In genomic region chrX:6724904-6725505, dm6 we compare ENCODE assay signal across 4 fruit fly cellular contexts.
TF ChIP-seq lines count a peak whose summit lies in the region.

No protein-coding gene starts in this region.

- TF ChIP-seq CTCF in whole organism, embryonic (GFP tag; optimal IDR thresholded peaks at IDR 0.05; lab: Kevin White, UChicago), result no peak

TF ChIP-seq in whole organism, embryonic, 481 proteins besides CTCF, POLR2A, EP300 and RAD21 (continues in another document):
- TF ChIP-seq Trl (optimal IDR thresholded peaks at IDR 0.05; lab: Kevin White, UChicago) (no peak), Trl (GFP tag; optimal IDR thresholded peaks at IDR 0.05; lab: Kevin White, UChicago) (no peak), gfzf (GFP tag; optimal IDR thresholded peaks at IDR 0.05; lab: Kevin White, UChicago) (no peak), CG7357 (GFP tag; IDR thresholded peaks at IDR 0.05; lab: Robert Waterston, UW) (no peak), MBD-R2 (GFP tag; IDR thresholded peaks at IDR 0.05; lab: Robert Waterston, UW) (no peak), eyg (GFP tag; optimal IDR thresholded peaks at IDR 0.05; lab: Kevin White, UChicago) (no peak), Nf-YB (GFP tag; optimal IDR thresholded peaks at IDR 0.05; lab: Kevin White, UChicago) (no peak), CG7987 (GFP tag; optimal IDR thresholded peaks at IDR 0.05; lab: Kevin White, UChicago) (no peak), CG8290 (GFP tag; optimal IDR thresholded peaks at IDR 0.05; lab: Kevin White, UChicago) (peak; percentile 31), CG8290 (tag; optimal IDR thresholded peaks at IDR 0.05; lab: Kevin White, UChicago) (no peak), CG14441 (GFP tag; IDR thresholded peaks at IDR 0.05; lab: Robert Waterston, UW) (0 out of 2 replicates have a peak, but pooled peaks have one; percentile 37), al (GFP tag; IDR thresholded peaks at IDR 0.05; lab: Robert Waterston, UW) (no peak), crol (GFP tag; IDR thresholded peaks at IDR 0.05; lab: Robert Waterston, UW) (no peak), CG13123 (GFP tag; optimal IDR thresholded peaks at IDR 0.05; lab: Kevin White, UChicago) (no peak), grau (tag; optimal IDR thresholded peaks at IDR 0.05; lab: Kevin White, UChicago) (no peak), CG15269 (tag; optimal IDR thresholded peaks at IDR 0.05; lab: Kevin White, UChicago) (no peak), pfk (GFP tag; optimal IDR thresholded peaks at IDR 0.05; lab: Kevin White, UChicago) (peak; percentile 78), ewg (GFP tag; optimal IDR thresholded peaks at IDR 0.05; lab: Kevin White, UChicago) (no peak), CG7745 (tag; optimal IDR thresholded peaks at IDR 0.05; lab: Kevin White, UChicago) (no peak), Hey (tag; optimal IDR thresholded peaks at IDR 0.05; lab: Kevin White, UChicago) (no peak), peb (GFP tag; IDR thresholded peaks at IDR 0.05; lab: Robert Waterston, UW) (no peak), ATbp (GFP tag; optimal IDR thresholded peaks at IDR 0.05; lab: Kevin White, UChicago) (no peak), z (GFP tag; IDR thresholded peaks at IDR 0.05; lab: Robert Waterston, UW) (no peak), Xrp1 (GFP tag; IDR thresholded peaks at IDR 0.05; lab: Robert Waterston, UW) (no peak)

TF ChIP-seq in whole organism, prepupa, 60 proteins besides CTCF, POLR2A, EP300 and RAD21:
- TF ChIP-seq CG31627 (GFP tag; optimal IDR thresholded peaks at IDR 0.05; lab: Kevin White, UChicago) (no peak), salr (GFP tag; optimal IDR thresholded peaks at IDR 0.05; lab: Kevin White, UChicago) (no peak), Blimp-1 (GFP tag; optimal IDR thresholded peaks at IDR 0.05; lab: Kevin White, UChicago) (no peak), Sox102F (GFP tag; optimal IDR thresholded peaks at IDR 0.05; lab: Kevin White, UChicago) (no peak), CG8319 (GFP tag; optimal IDR thresholded peaks at IDR 0.05; lab: Kevin White, UChicago) (no peak), CG32006 (GFP tag; optimal IDR thresholded peaks at IDR 0.05; lab: Kevin White, UChicago) (peak; percentile 35), CG6163 (GFP tag; IDR thresholded peaks at IDR 0.05; lab: Robert Waterston, UW) (peak; percentile 39; the same call in 2 of the 3 replicates), topi (GFP tag; optimal IDR thresholded peaks at IDR 0.05; lab: Kevin White, UChicago) (no peak), CG3919 (GFP tag; optimal IDR thresholded peaks at IDR 0.05; lab: Kevin White, UChicago) (peak; percentile 29), Eip78C (GFP tag; lab: Kevin White, UChicago) (peak; percentile 59), eg (GFP tag; IDR thresholded peaks at IDR 0.05; lab: Robert Waterston, UW) (no peak), Ets96B (tag; optimal IDR thresholded peaks at IDR 0.05; lab: Kevin White, UChicago) (no peak), svp (GFP tag; lab: Kevin White, UChicago) (peak; percentile 92), CG10669 (GFP tag; optimal IDR thresholded peaks at IDR 0.05; lab: Kevin White, UChicago) (peak; percentile 7), CG11762 (GFP tag; optimal IDR thresholded peaks at IDR 0.05; lab: Kevin White, UChicago; ENCODE audit: insufficient read depth) (no peak)

TF ChIP-seq in whole organism, pupa, 21 proteins besides CTCF, POLR2A, EP300 and RAD21:
- no peak for TF ChIP-seq Pif1A (GFP tag; optimal IDR thresholded peaks at IDR 0.05; lab: Kevin White, UChicago)
- no peak for TF ChIP-seq CG12605 (GFP tag; IDR thresholded peaks at IDR 0.05; lab: Robert Waterston, UW)
- TF ChIP-seq CG14655 (GFP tag; optimal IDR thresholded peaks at IDR 0.05; lab: Kevin White, UChicago), result peak; percentile 46
- peak; percentile 19 for TF ChIP-seq CG8301 (tag; optimal IDR thresholded peaks at IDR 0.05; lab: Kevin White, UChicago)
- no peak for TF ChIP-seq Snoo (tag; optimal IDR thresholded peaks at IDR 0.05; lab: Kevin White, UChicago)
- peak; percentile 43; the same call in 1 of the 3 replicates for TF ChIP-seq CG4496 (GFP tag; IDR thresholded peaks at IDR 0.05; lab: Robert Waterston, UW)
- peak; percentile 40 for TF ChIP-seq Ets98B (GFP tag; IDR thresholded peaks at IDR 0.05; lab: Robert Waterston, UW)

TF ChIP-seq in whole organism, wandering third instar larva, 38 proteins besides CTCF, POLR2A, EP300 and RAD21:
- TF ChIP-seq Dif (GFP tag; optimal IDR thresholded peaks at IDR 0.05; lab: Kevin White, UChicago; ENCODE audit: partially characterized antibody), result peak; percentile 64
- TF ChIP-seq Hnf4 (GFP tag; optimal IDR thresholded peaks at IDR 0.05; lab: Kevin White, UChicago), result no peak
